Worm (Caenorhabditis elegans) whole organism, L4/young adult: Measurements from ENCODE around the gene F26G1.10.

Experiments
- W03F9.2 ChIP-seq: fragments of 150-350 bp; optimal IDR thresholded peaks from 2 replicates; lab custom pipeline; 2014; ENCODE audit warnings: missing biosample characterization, missing genetic modification characterization
- dao-5 ChIP-seq: sonication (generic microtip); optimal IDR thresholded peaks from 2 replicates; lab custom pipeline; 2016; ENCODE audit warnings: missing genotype, missing genetic modification characterization, moderate library complexity, missing compliant biosample characterization
- him-1 ChIP-seq: sonication (generic microtip); optimal IDR thresholded peaks from 2 replicates; lab custom pipeline; 2016; ENCODE audit warnings: missing genotype, missing genetic modification reagents, missing genetic modification characterization, missing compliant biosample characterization

Gene F26G1.10

ce11 chrII:4747063-4747462, 27.1 kb upstream of the F26G1.10 start:
- TF ChIP-seq W03F9.2 (no peak), dao-5 (no peak), him-1 (no peak)

ce11 chrII:4747697-4748096, 26.5 kb upstream of the F26G1.10 start:
- TF ChIP-seq dao-5 (no peak), him-1 (no peak), W03F9.2 (no peak)

ce11 chrII:4748374-4748773, 25.8 kb upstream of the F26G1.10 start:
- TF ChIP-seq W03F9.2: no peak
- no peak for TF ChIP-seq dao-5
- TF ChIP-seq him-1: no peak

DNA sequence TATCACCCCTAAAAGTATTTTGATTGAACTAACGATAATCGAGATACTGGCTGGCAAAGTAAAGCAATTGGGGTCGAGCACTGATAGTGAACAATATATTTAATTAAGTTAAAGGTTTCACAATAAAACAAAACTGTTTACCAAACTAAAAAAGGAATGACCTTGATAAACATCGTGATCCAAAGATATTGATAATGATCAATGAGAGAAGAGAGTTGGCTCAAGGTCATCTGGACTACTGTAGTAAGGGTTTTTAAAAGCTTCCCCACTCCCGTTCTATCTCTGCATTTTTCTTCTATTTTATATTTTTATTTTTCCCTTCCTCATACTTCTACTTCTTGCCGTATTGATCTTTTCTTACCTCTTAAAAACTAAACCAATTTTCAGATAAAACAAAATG, 24.6 kb upstream of the F26G1.10 start, which contains the start of gene F41C3.2:
TSS of gene F41C3.2 (plus strand) at position 388 of the 400 bp plus-strand sequence.
- TF ChIP-seq W03F9.2 (no peak), dao-5 (no peak), him-1 (no peak)

DNA sequence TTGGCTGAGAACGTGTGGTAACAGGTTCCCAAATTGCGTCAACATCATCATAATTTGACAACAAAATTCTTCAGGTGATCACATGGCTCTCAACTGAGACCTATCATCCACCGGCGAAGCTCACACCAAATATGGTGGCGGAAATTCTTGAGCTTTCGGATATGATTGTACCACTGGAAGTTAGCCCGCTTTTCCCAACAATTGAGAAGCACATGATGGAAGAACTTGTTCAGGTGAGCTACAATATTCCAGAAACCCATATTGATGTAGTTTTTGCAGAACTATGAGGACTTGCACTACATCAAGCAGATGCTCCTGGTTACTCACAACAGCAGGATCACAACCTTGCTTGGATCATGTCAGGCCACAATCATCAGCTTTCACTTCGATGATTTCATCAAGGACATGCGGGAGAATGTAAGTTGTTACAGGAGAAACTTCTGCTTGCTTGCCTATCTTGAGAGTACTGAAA, 21.9 kb upstream of the F26G1.10 start, which contains the start of gene F41C3.1:
TSS of gene F41C3.1 (plus strand) at position 51 of the 472 bp plus-strand sequence.
- TF ChIP-seq dao-5: no peak
- no peak for TF ChIP-seq W03F9.2
- no peak for TF ChIP-seq him-1

- TF ChIP-seq W03F9.2: no peak
- TF ChIP-seq him-1: no peak
- TF ChIP-seq dao-5: no peak
Observed at ce11 chrII:4753133-4753532, 21.0 kb upstream of the F26G1.10 start, which contains the start of gene C27D9.1. Gene C27D9.1 (plus strand): TSS chrII:4753413.

- TF ChIP-seq dao-5 (no peak), him-1 (no peak), W03F9.2 (no peak)
Observed at ce11 chrII:4755654-4756053, 18.5 kb upstream of the F26G1.10 start.

DNA sequence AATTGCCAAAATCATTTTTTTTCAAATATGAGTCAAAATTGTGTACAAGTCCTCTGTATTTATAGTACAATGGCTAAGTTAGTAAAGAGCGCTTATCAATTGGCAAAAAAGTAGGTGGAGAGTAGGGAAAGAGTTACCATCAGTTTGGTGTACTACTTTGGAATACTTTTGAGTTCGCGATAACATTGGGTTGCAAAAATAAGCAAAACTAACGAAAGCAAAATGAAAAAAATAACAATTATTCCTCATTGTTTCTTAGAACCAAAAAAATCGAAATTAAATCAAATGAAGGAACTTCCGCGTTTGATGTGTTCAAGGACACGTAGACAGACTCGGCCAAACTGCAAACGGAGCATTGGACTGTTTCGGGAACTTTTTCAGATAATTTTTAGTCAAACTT, 17.4 kb upstream of the F26G1.10 start, which contains the start of gene C27D9.2:
TSS of gene C27D9.2 (minus strand) at position 101 of the 400 bp plus-strand sequence.
- no peak for TF ChIP-seq W03F9.2
- TF ChIP-seq dao-5: no peak
- TF ChIP-seq him-1: no peak

- no peak for TF ChIP-seq him-1
- TF ChIP-seq dao-5: no peak
- no peak for TF ChIP-seq W03F9.2
Observed at ce11 chrII:4758462-4758861, 15.7 kb upstream of the F26G1.10 start, which contains the start of gene F26G1.3. Gene F26G1.3 (plus strand): TSS chrII:4758762.

- TF ChIP-seq dao-5: no peak
- no peak for TF ChIP-seq W03F9.2
- TF ChIP-seq him-1: no peak
Observed at ce11 chrII:4759835-4760234, 14.3 kb upstream of the F26G1.10 start.

ce11 chrII:4761020-4761419, 13.2 kb upstream of the F26G1.10 start:
- TF ChIP-seq W03F9.2: no peak
- TF ChIP-seq him-1: no peak
- TF ChIP-seq dao-5: no peak

DNA sequence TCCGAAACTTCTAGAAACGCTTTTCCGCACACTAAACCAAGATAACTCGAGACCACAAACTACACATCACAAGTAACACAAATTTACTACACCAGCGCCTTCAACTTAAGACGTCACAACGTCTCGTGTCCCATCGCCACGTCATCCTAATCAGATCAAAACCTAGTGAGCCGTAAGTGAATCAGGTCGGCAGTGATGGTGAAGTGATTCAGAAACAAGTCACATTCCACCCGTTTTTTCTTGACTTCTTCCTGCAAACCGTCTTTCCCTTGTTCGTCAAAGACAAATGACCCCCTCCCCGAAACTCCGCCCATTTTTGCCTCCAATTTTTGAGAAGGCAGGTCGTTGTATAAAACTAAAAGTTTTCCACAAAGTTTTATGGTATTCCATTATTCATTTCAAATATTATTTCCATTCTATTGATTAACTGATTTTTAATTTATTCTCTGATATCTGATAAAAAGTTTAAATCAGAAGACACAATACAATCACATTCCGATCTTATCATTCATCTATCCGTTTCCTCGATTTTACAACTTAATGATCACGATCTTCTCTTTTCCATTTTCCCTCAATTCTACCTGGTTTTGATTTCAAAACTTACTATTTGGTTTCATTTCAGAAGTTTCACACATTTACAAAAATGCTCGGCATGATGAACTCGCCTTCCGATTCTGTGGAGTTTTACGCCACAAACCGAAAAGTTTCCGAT, 11.5 kb upstream of the F26G1.10 start, which contains the start of gene F26G1.2:
TSS of gene F26G1.2 (plus strand) at position 508 of the 712 bp plus-strand sequence.
- TF ChIP-seq him-1: no peak
- TF ChIP-seq dao-5: no peak
- no peak for TF ChIP-seq W03F9.2

- no peak for TF ChIP-seq dao-5
- no peak for TF ChIP-seq W03F9.2
- no peak for TF ChIP-seq him-1
Observed at ce11 chrII:4766284-4766683, 7.9 kb upstream of the F26G1.10 start, which contains the start of gene ttm-2. Gene ttm-2 (minus strand): TSS chrII:4766384.

- TF ChIP-seq dao-5 (no peak), W03F9.2 (no peak), him-1 (no peak)
Observed at ce11 chrII:4767612-4768011, 6.6 kb upstream of the F26G1.10 start.

DNA sequence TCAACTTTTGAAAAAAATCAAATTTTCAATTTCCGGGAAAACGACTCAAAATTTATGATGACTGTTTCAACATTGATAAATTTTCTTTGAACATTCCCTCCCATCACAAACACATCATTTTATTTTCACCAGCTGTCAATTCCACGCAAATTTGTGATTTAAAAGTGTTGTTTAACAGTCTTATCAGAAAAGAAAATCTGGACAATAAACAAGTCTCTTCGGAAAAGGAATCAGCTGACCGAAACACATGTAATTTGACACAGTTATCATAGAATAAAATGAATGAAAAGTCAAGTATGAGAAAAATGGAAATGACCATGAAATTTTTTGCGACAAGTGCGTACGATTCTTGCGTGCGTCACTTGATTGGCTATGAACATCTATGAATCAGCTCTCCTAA, 5.1 kb upstream of the F26G1.10 start:
- TF ChIP-seq W03F9.2 (no peak), dao-5 (no peak), him-1 (no peak)

- no peak for TF ChIP-seq dao-5
- TF ChIP-seq W03F9.2: no peak
- no peak for TF ChIP-seq him-1
Observed at ce11 chrII:4769886-4770285, 4.3 kb upstream of the F26G1.10 start.
